Fruit fly (Drosophila melanogaster) whole organism, prepupa: ENCODE data around the gene CG14717.

ENCODE experiments used
- Blimp-1 ChIP-seq: fragments of 200-800 bp; sonication (Bioruptor generic); optimal IDR thresholded peaks from 3 replicates; lab custom pipeline; 2017; ENCODE audit warnings: missing biosample characterization, missing genetic modification characterization, mild to moderate bottlenecking, moderate library complexity, missing genetic modification reagents
- CG10631 ChIP-seq: fragments of 200-800 bp; sonication (Bioruptor generic); optimal IDR thresholded peaks from 2 replicates; lab custom pipeline; 2016; ENCODE audit warnings: missing biosample characterization, missing genetic modification characterization
- CG10669 ChIP-seq: fragments of 200-800 bp; sonication (Bioruptor generic); optimal IDR thresholded peaks from 3 replicates; lab custom pipeline; 2018; ENCODE audit warnings: missing biosample characterization, mild to moderate bottlenecking, missing genetic modification characterization, moderate library complexity
- CG11294 ChIP-seq: fragments of 200-800 bp; sonication (Bioruptor generic); IDR thresholded peaks from 2 replicates; pipeline ENCODE4 v1.3.6; 2022; ENCODE audit warnings: missing biosample characterization, missing genetic modification characterization
- CG15336 ChIP-seq: fragments of 200-800 bp; sonication (Bioruptor generic); IDR thresholded peaks from 2 replicates; pipeline ENCODE4 v1.3.6; 2022; ENCODE audit warnings: missing biosample characterization, missing genetic modification characterization
- CG1621 ChIP-seq: fragments of 200-800 bp; sonication (Bioruptor generic); optimal IDR thresholded peaks from 3 replicates; lab custom pipeline; 2018; ENCODE audit warnings: missing biosample characterization, mild to moderate bottlenecking, missing genetic modification characterization
- CG3032 ChIP-seq: fragments of 200-800 bp; optimal IDR thresholded peaks from 2 replicates; lab custom pipeline; 2019; ENCODE audit warnings: missing biosample characterization, mild to moderate bottlenecking, missing genetic modification characterization, moderate library complexity
- CG31627 ChIP-seq: fragments of 200-800 bp; sonication (Bioruptor generic); optimal IDR thresholded peaks from 3 replicates; lab custom pipeline; 2016; ENCODE audit warnings: missing biosample characterization, missing genetic modification characterization
- CG32006 ChIP-seq: fragments of 200-800 bp; sonication (Bioruptor generic); optimal IDR thresholded peaks from 3 replicates; lab custom pipeline; 2017; ENCODE audit warnings: missing biosample characterization, mild to moderate bottlenecking, missing genetic modification characterization
- CG34406 ChIP-seq: fragments of 200-800 bp; sonication (Bioruptor generic); optimal IDR thresholded peaks from 3 replicates; lab custom pipeline; 2016; ENCODE audit warnings: missing biosample characterization, missing genetic modification characterization
- CG3919 ChIP-seq: fragments of 200-800 bp; sonication (Bioruptor generic); optimal IDR thresholded peaks from 3 replicates; lab custom pipeline; 2016; ENCODE audit warnings: missing biosample characterization, missing genetic modification characterization
- CG6163 ChIP-seq: fragments of 200-800 bp; sonication (Bioruptor generic); IDR thresholded peaks from 3 replicates; pipeline ENCODE4 v1.3.6; 2022; ENCODE audit warnings: missing biosample characterization, missing genetic modification characterization
- CG6276 ChIP-seq: fragments of 200-800 bp; sonication (Bioruptor generic); optimal IDR thresholded peaks from 2 replicates; lab custom pipeline; 2017; ENCODE audit warnings: missing biosample characterization, mild to moderate bottlenecking, missing genetic modification characterization
- CG6792 ChIP-seq: fragments of 200-800 bp; sonication (Bioruptor generic); optimal IDR thresholded peaks from 3 replicates; lab custom pipeline; 2016; ENCODE audit warnings: missing biosample characterization, missing genetic modification characterization
- CG6808 ChIP-seq: fragments of 200-800 bp; sonication (Bioruptor generic); optimal IDR thresholded peaks from 3 replicates; lab custom pipeline; 2017; ENCODE audit warnings: missing biosample characterization, missing genetic modification characterization, mild to moderate bottlenecking, moderate library complexity, missing genetic modification reagents
- CG6854 ChIP-seq: fragments of 200-800 bp; sonication (Bioruptor generic); optimal IDR thresholded peaks from 2 replicates; lab custom pipeline; 2017; ENCODE audit warnings: missing biosample characterization, mild to moderate bottlenecking, missing genetic modification characterization
- CG7368 ChIP-seq: fragments of 200-800 bp; sonication (Bioruptor generic); optimal IDR thresholded peaks from 3 replicates; lab custom pipeline; 2016; ENCODE audit warnings: missing biosample characterization, missing genetic modification characterization
- CG8319 ChIP-seq: fragments of 200-800 bp; sonication (Bioruptor generic); optimal IDR thresholded peaks from 3 replicates; lab custom pipeline; 2016; ENCODE audit warnings: missing biosample characterization, missing genetic modification characterization
- CG8632 ChIP-seq: fragments of 200-800 bp; sonication (Bioruptor generic); optimal IDR thresholded peaks from 3 replicates; lab custom pipeline; 2016; ENCODE audit warnings: missing biosample characterization, missing genetic modification characterization
- CG9139 ChIP-seq: fragments of 200-800 bp; sonication (Bioruptor generic); optimal IDR thresholded peaks from 3 replicates; lab custom pipeline; 2017; ENCODE audit warnings: missing biosample characterization, mild to moderate bottlenecking, missing genetic modification characterization
- Eip75B ChIP-seq: fragments of 200-800 bp; sonication (Bioruptor generic); optimal IDR thresholded peaks from 3 replicates; lab custom pipeline; 2016; ENCODE audit warnings: missing biosample characterization, missing genetic modification characterization
- Eip78C ChIP-seq: fragments of 200-800 bp; sonication (Bioruptor generic); peaks from one replicate; lab custom pipeline; 2016; ENCODE audit warnings: missing biosample characterization, missing genetic modification characterization
- Eip93F ChIP-seq: fragments of 200-800 bp; sonication (Bioruptor generic); optimal IDR thresholded peaks from 2 replicates; lab custom pipeline; 2016; ENCODE audit warnings: missing biosample characterization, mild to moderate bottlenecking, missing genetic modification characterization
- Ets96B ChIP-seq: fragments of 200-800 bp; optimal IDR thresholded peaks from 2 replicates; lab custom pipeline; 2019; ENCODE audit warnings: missing biosample characterization, mild to moderate bottlenecking, missing genetic modification characterization, moderate library complexity
- Gug ChIP-seq: fragments of 200-800 bp; sonication (Bioruptor generic); IDR thresholded peaks from 2 replicates; pipeline ENCODE4 v1.3.6; 2022; ENCODE audit warnings: missing biosample characterization, missing genetic modification characterization
- Hr38 ChIP-seq: sonication (Bioruptor generic); optimal IDR thresholded peaks from 2 replicates; lab custom pipeline; 2016; ENCODE audit warnings: missing biosample characterization, missing genetic modification characterization
- Hr39 ChIP-seq: fragments of 200-800 bp; sonication (Bioruptor generic); optimal IDR thresholded peaks from 2 replicates; lab custom pipeline; 2016; ENCODE audit warnings: missing biosample characterization, missing genetic modification characterization
- Hr4 ChIP-seq: fragments of 200-800 bp; sonication (Bioruptor generic); optimal IDR thresholded peaks from 3 replicates; lab custom pipeline; 2016; ENCODE audit warnings: missing biosample characterization, missing genetic modification characterization
- Lpt ChIP-seq: fragments of 200-800 bp; sonication (Bioruptor generic); optimal IDR thresholded peaks from 3 replicates; lab custom pipeline; 2016; ENCODE audit warnings: missing biosample characterization, missing genetic modification characterization
- Met ChIP-seq: fragments of 200-800 bp; sonication (Bioruptor generic); optimal IDR thresholded peaks from 3 replicates; lab custom pipeline; 2016; ENCODE audit warnings: missing biosample characterization, missing genetic modification characterization
- OdsH ChIP-seq: fragments of 200-800 bp; sonication (Bioruptor generic); optimal IDR thresholded peaks from 3 replicates; lab custom pipeline; 2016; ENCODE audit warnings: missing biosample characterization, missing genetic modification characterization
- Smox ChIP-seq: fragments of 200-800 bp; sonication (Bioruptor generic); optimal IDR thresholded peaks from 3 replicates; lab custom pipeline; 2016; ENCODE audit warnings: missing biosample characterization, missing genetic modification characterization
- Sox14 ChIP-seq: fragments of 200-800 bp; sonication (Bioruptor generic); optimal IDR thresholded peaks from 3 replicates; lab custom pipeline; 2016; ENCODE audit warnings: missing biosample characterization, missing genetic modification characterization
- achi ChIP-seq: fragments of 200-800 bp; sonication (Bioruptor generic); optimal IDR thresholded peaks from 3 replicates; lab custom pipeline; 2016; ENCODE audit warnings: missing biosample characterization, missing genetic modification characterization
- acj6 ChIP-seq: fragments of 200-800 bp; sonication (Bioruptor generic); optimal IDR thresholded peaks from 3 replicates; lab custom pipeline; 2016; ENCODE audit warnings: missing biosample characterization, missing genetic modification characterization
- cyc ChIP-seq: fragments of 200-800 bp; sonication (Bioruptor generic); optimal IDR thresholded peaks from 3 replicates; lab custom pipeline; 2016; ENCODE audit warnings: missing biosample characterization, missing genetic modification characterization
- dac ChIP-seq: fragments of 200-800 bp; sonication (Bioruptor generic); optimal IDR thresholded peaks from 2 replicates; lab custom pipeline; 2017; ENCODE audit warnings: missing biosample characterization, mild to moderate bottlenecking, missing genetic modification characterization
- eg ChIP-seq: fragments of 200-800 bp; sonication (Bioruptor generic); IDR thresholded peaks from 3 replicates; pipeline ENCODE4 v1.3.6; 2022; ENCODE audit warnings: missing biosample characterization, missing genetic modification characterization
- fd59A ChIP-seq: fragments of 200-800 bp; sonication (Bioruptor generic); optimal IDR thresholded peaks from 2 replicates; lab custom pipeline; 2017; ENCODE audit warnings: missing biosample characterization, mild to moderate bottlenecking, missing genetic modification characterization, missing genetic modification reagents
- fkh ChIP-seq: fragments of 200-800 bp; sonication (Bioruptor generic); optimal IDR thresholded peaks from 3 replicates; lab custom pipeline; 2017; ENCODE audit warnings: missing biosample characterization, mild to moderate bottlenecking, missing genetic modification characterization, moderate library complexity
- lz ChIP-seq: fragments of 200-800 bp; sonication (Bioruptor generic); optimal IDR thresholded peaks from 3 replicates; lab custom pipeline; 2016; ENCODE audit warnings: missing biosample characterization, missing genetic modification characterization
- net ChIP-seq: fragments of 200-800 bp; sonication (Bioruptor generic); optimal IDR thresholded peaks from 3 replicates; lab custom pipeline; 2016; ENCODE audit warnings: missing biosample characterization, missing genetic modification characterization
- pdm3 ChIP-seq: fragments of 200-800 bp; sonication (Bioruptor generic); optimal IDR thresholded peaks from 3 replicates; lab custom pipeline; 2016; ENCODE audit warnings: missing biosample characterization, missing genetic modification characterization
- salr ChIP-seq, 2 experiments: fragments of 200-800 bp; sonication (Bioruptor generic); optimal IDR thresholded peaks; 3 replicates each; lab custom pipeline; 2016 to 2018; ENCODE audit warnings: missing biosample characterization in 2 of 2, missing genetic modification characterization in 2 of 2, mild to moderate bottlenecking in 1 of 2
- spab ChIP-seq: fragments of 200-800 bp; sonication (Bioruptor generic); optimal IDR thresholded peaks from 2 replicates; lab custom pipeline; 2017; ENCODE audit warnings: missing biosample characterization, mild to moderate bottlenecking, missing genetic modification characterization, missing genetic modification reagents
- vri ChIP-seq: fragments of 200-800 bp; sonication (Bioruptor generic); optimal IDR thresholded peaks from 3 replicates; lab custom pipeline; 2016; ENCODE audit warnings: missing biosample characterization, mild to moderate bottlenecking, missing genetic modification characterization

The CG14717 gene

DNA sequence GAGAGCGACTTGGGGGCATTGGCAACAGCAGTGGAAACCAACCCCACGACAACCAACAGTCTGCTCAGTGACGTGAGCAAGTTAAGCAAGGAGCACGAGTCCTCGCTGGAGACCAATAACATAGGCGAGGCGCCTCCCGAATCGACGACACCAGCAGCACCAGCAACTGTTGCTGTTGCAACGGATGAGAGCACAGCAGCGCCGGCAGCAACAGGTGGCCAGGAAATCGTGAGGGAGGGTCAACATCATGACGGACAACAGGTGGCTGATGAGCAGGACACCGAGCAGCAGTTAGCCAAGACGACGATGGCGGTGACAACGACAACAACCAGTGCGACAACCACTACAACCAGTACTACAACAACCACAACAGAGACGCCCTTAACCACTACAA lies 26.4 kb upstream of the CG14717 start:
- no peak for TF ChIP-seq Ets96B
- no peak for TF ChIP-seq CG1621 (tag; lab: Kevin White, UChicago)
- TF ChIP-seq fkh (GFP tag; lab: Kevin White, UChicago) = no peak
- TF ChIP-seq Sox14 (GFP tag; lab: Kevin White, UChicago) = no peak
- no peak for TF ChIP-seq Hr38 (GFP tag; lab: Kevin White, UChicago)
- no peak for TF ChIP-seq CG3032 (tag; lab: Kevin White, UChicago)
- TF ChIP-seq eg = no peak
- TF ChIP-seq Eip75B (GFP tag; lab: Kevin White, UChicago) = no peak
- TF ChIP-seq cyc (GFP tag; lab: Kevin White, UChicago) = no peak
- TF ChIP-seq Smox = no peak
- no peak for TF ChIP-seq Lpt
- no peak for TF ChIP-seq CG10631
- TF ChIP-seq Met = no peak

DNA sequence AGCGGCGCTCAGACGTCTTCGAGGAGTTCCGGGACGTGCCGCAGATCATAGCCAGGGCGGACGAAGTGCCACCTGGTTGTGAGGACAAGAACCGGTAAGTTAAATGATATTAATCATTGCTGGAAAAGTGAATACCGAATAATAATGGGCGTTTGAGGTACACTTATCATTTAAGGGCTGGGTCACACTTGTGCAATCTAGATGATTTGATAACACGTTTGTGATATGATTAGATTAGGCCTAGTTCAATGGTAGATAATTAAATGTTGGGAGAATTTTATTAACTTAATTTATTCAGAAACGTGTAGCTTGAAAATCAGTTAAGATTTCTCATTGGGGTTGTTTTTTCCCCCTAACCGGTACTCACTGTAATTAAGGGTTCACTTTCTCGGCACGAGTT lies 25.4 kb upstream of the CG14717 start:
- TF ChIP-seq CG31627 (GFP tag; lab: Kevin White, UChicago) (no peak), Lpt (no peak), Gug (no peak), CG10631 (no peak), CG6854 (GFP tag; lab: Kevin White, UChicago) (no peak), dac (GFP tag; lab: Kevin White, UChicago) (no peak), Hr4 (GFP tag; lab: Kevin White, UChicago) (no peak), CG6792 (GFP tag; lab: Kevin White, UChicago) (no peak), CG10669 (GFP tag; lab: Kevin White, UChicago) (no peak), CG3919 (GFP tag; lab: Kevin White, UChicago) (no peak), CG7368 (GFP tag; lab: Kevin White, UChicago) (no peak)
- TF ChIP-seq, all 60 proteins: peak for 0

DNA sequence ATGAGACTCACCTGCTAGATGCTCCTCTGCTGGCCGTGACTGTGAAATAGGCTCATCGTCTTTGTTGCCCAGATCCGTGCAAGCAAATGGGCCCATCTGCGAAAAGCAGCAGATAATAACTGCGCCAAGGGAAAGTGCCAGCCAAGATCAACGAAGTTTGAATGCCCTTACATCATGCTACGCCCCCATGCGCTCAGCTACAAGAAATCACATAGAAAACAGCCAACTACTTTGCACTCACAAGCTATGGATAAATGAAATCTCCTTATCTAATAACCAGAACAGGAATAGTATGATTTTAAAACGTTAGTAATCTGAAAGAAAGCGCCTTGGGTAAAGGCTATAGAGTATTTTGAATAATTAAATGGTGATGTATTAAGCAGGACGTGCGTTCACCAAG lies 24.5 kb upstream of the CG14717 start:
- TF ChIP-seq acj6 (GFP tag; lab: Kevin White, UChicago) (peak; percentile 36), fkh (GFP tag; lab: Kevin White, UChicago) (no peak), Sox14 (GFP tag; lab: Kevin White, UChicago) (peak; percentile 37), CG6163 (GFP tag; lab: Robert Waterston, UW) (no peak), Blimp-1 (GFP tag; lab: Kevin White, UChicago) (no peak), achi (GFP tag; lab: Kevin White, UChicago) (peak; percentile 2), fd59A (GFP tag; lab: Kevin White, UChicago) (no peak), Smox (no peak), CG7368 (GFP tag; lab: Kevin White, UChicago) (no peak), Ets96B (peak; percentile 16), pdm3 (GFP tag; lab: Kevin White, UChicago) (no peak), CG1621 (tag; lab: Kevin White, UChicago) (no peak), net (GFP tag; lab: Kevin White, UChicago) (peak; percentile 10), CG15336 (GFP tag; lab: Robert Waterston, UW) (no peak), CG10669 (GFP tag; lab: Kevin White, UChicago) (peak; percentile 37), OdsH (GFP tag; lab: Kevin White, UChicago) (no peak), spab (GFP tag; lab: Kevin White, UChicago) (no peak), Eip78C (GFP tag; lab: Kevin White, UChicago) (peak; percentile 85), CG11294 (no peak), CG31627 (GFP tag; lab: Kevin White, UChicago) (peak; percentile 16), CG10631 (peak; percentile 20), eg (0 out of 3 replicates have a peak, but pooled peaks have one; percentile 16), CG9139 (GFP tag; lab: Kevin White, UChicago) (no peak), CG6854 (GFP tag; lab: Kevin White, UChicago) (no peak), Met (no peak), salr (GFP tag; optimal IDR thresholded peaks at IDR 0.05; lab: Kevin White, UChicago) (no peak), CG8319 (peak; percentile 18), Hr4 (GFP tag; lab: Kevin White, UChicago) (no peak), CG34406 (no peak), lz (peak; percentile 47), CG6276 (GFP tag; lab: Kevin White, UChicago) (no peak), CG6808 (peak; percentile 24), vri (GFP tag; lab: Kevin White, UChicago) (no peak), CG3919 (GFP tag; lab: Kevin White, UChicago) (peak; percentile 33), Hr39 (peak; percentile 29), Eip93F (GFP tag; lab: Kevin White, UChicago) (no peak), cyc (GFP tag; lab: Kevin White, UChicago) (peak; percentile 37), CG32006 (peak; percentile 23), CG6792 (GFP tag; lab: Kevin White, UChicago) (peak; percentile 36), CG8632 (GFP tag; lab: Kevin White, UChicago) (no peak), dac (GFP tag; lab: Kevin White, UChicago) (no peak)
